Worm (Caenorhabditis elegans): ENCODE results near the gene mstr-2.
A peak's percentile ranks its signal among the peaks of the same experiment; 100 is the strongest.

mstr-2 gene

DNA sequence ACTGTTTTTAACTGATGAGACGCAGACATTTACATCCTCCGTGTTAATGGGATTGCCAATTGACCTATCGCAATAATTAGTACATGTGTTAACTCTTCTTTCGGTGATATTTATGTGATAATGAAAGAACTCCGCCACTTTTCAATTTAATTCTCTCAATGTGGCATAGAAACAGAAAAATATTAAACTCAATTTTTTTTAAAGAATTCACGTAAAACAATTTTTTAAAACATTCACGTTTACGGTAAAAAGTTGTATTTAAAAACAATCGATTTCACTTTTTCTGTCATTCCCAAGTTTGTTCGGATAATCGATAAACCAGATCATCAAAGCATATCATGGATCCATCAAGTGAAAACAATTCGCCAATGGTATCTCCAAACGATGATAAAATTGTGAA lies at the start of gene mstr-2:
Gene mstr-2, plus strand, starts transcription at position 301 of the 400 bp plus-strand sequence.
- TF ChIP-seq klf-2 (GFP tag; conservative IDR thresholded peaks at IDR 0.05) = no peak
- no peak for TF ChIP-seq flt-1 (GFP tag; IDR thresholded peaks at IDR 0.05)
- TF ChIP-seq cog-1 (tag; optimal IDR thresholded peaks at IDR 0.05) = no peak
- no peak for TF ChIP-seq ztf-23 (GFP tag; IDR thresholded peaks at IDR 0.05)
- TF ChIP-seq ref-1 (GFP tag; conservative IDR thresholded peaks at IDR 0.05) = no peak
- no peak for TF ChIP-seq ztf-29 (GFP tag; IDR thresholded peaks at IDR 0.05)
- no peak for TF ChIP-seq T22C8.4 (GFP tag; IDR thresholded peaks at IDR 0.05)
- TF ChIP-seq tab-1 (GFP tag; IDR thresholded peaks at IDR 0.05) = no peak
- TF ChIP-seq med-1 (GFP tag; optimal IDR thresholded peaks at IDR 0.05; ENCODE audit: insufficient read depth) = no peak

DNA sequence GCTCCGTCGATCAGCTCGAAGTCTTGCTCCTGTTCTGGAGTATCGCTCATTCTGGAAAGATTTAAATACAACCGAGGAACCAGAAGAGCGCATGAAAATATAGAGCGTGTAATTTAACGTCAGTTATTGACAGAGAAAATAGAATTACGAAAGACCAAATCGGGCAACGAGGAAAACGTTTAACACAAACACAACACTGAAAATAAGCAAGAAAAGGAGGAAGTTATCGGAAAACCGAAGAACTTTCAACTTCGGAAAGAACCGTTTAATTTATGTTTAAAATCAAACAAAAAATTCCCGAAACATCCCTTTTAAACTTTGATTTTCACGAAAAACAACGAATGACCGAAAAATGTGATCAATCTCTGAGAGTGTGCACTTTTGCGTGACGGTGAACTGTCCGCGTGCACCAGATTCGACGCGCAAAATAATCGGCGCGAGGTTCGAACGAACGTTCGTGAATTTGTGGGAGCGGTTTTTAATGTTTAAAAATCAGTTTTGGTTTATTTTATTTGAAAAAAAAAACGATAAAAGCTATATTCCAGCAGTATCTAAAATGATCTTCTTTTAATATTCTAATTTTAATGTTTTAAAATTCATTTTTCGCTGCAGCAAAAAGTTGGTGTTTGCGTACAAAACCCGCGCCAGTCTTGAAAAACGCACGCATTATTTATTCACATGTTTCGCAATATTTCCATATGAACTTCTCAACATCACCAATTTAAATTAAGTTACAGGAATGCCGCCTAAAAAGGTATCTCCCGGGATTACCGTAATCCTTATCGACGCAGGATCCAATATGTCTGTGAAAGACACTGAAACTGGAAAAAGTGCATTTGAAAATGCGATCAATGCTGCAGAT lies 49.6 kb upstream of the mstr-2 start, which contains the start of the genes R07E5.7 and cku-80:
Gene R07E5.7, minus strand, starts transcription at position 51 of the 862 bp plus-strand sequence.
Gene cku-80, plus strand, starts transcription at position 732 of the 862 bp plus-strand sequence.
- TF ChIP-seq cog-1 (tag; optimal IDR thresholded peaks at IDR 0.05) = peak; percentile 7
- TF ChIP-seq tab-1 (GFP tag; IDR thresholded peaks at IDR 0.05) = no peak; the same call in 1 of the 2 replicates
- peak; percentile 50; the same call in 1 of the 2 replicates for TF ChIP-seq ztf-23 (GFP tag; IDR thresholded peaks at IDR 0.05)
- TF ChIP-seq ref-1 (GFP tag; conservative IDR thresholded peaks at IDR 0.05) = no peak
- TF ChIP-seq T22C8.4 (GFP tag; IDR thresholded peaks at IDR 0.05) = no peak

DNA sequence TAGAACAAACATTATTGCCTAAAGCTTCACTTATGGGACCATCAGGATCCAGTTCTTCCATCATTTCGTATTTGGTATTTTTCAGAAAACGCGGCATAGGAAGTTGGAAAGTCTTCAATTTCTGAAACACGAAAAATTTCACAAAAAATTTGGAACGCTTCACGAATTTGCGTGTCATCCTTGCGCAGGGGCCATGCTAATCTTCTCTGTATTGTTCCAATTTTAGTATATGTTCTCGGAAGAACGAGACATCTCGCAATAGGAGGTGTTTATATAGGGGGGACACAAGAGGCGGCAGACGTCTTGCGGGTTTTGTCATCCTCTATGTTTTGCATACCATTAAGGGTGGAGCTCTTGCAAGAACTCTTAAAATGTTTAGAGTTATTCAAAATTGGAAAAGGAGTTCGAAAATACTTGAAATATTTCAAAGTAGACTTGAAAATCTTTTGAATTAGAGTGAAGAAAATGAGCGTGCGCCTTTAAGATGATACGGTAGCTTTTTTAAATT lies 42.1 kb upstream of the mstr-2 start:
- TF ChIP-seq ztf-23 (GFP tag; IDR thresholded peaks at IDR 0.05) (peak; percentile 91), flt-1 (GFP tag; IDR thresholded peaks at IDR 0.05) (peak; percentile 95), tab-1 (GFP tag; IDR thresholded peaks at IDR 0.05) (peak; percentile 93), ztf-29 (GFP tag; IDR thresholded peaks at IDR 0.05) (peak; percentile 87), klf-2 (GFP tag; conservative IDR thresholded peaks at IDR 0.05) (peak; percentile 83), ref-1 (GFP tag; conservative IDR thresholded peaks at IDR 0.05) (peak; percentile 76), T22C8.4 (GFP tag; IDR thresholded peaks at IDR 0.05) (peak; percentile 87)

DNA sequence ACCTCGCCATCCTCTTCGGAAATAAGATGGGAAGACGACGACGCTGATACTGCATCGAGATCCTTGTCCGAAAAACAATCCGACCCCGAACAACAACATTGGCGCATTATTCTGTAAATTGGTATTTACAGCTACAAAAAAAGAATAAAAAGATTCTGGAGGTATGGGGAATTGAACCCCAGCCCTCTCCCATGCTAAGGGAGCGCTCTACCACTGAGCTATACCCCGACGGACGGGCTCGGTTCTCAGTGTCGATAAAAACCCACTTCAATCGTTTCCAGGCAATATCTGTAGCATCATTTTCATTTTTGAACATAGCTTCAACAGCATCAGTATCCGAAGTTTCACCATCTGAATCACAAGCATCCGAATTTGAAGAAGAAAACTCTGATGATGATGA lies 40.1 kb upstream of the mstr-2 start:
- TF ChIP-seq med-1 (GFP tag; optimal IDR thresholded peaks at IDR 0.05; ENCODE audit: insufficient read depth) = no peak
- peak; percentile 64 for TF ChIP-seq T22C8.4 (GFP tag; IDR thresholded peaks at IDR 0.05)
- TF ChIP-seq tab-1 (GFP tag; IDR thresholded peaks at IDR 0.05) = peak; percentile 76
- 0 out of 2 replicates have a peak, but pooled peaks have one; percentile 9 for TF ChIP-seq ref-1 (GFP tag; conservative IDR thresholded peaks at IDR 0.05)
- TF ChIP-seq ztf-29 (GFP tag; IDR thresholded peaks at IDR 0.05) = no peak
- no peak; the same call in 1 of the 2 replicates for TF ChIP-seq flt-1 (GFP tag; IDR thresholded peaks at IDR 0.05)
- no peak for TF ChIP-seq cog-1 (tag; optimal IDR thresholded peaks at IDR 0.05)
- peak; percentile 59; the same call in 1 of the 2 replicates for TF ChIP-seq ztf-23 (GFP tag; IDR thresholded peaks at IDR 0.05)
- TF ChIP-seq klf-2 (GFP tag; conservative IDR thresholded peaks at IDR 0.05) = no peak

DNA sequence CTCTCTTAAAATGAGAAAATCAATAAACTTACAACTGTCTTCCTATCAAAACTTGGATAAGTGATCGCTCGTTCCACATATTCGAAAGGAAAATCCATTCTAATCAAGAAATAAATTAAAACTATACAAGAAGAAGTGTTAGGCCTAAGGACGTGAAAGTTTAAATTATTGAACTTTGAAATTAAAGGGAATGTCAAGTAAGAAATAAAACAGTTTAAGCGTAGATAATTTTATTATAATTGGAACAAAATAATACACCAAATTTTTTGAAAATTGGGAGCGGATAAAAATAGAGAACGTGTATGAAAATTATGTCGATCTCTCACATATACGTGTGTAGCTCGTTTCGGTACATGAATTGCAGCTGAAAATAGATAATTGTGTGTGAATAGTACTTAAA lies 39.5 kb upstream of the mstr-2 start, which contains the start of gene C28A5.6:
Gene C28A5.6, minus strand, starts transcription at position 101 of the 400 bp plus-strand sequence.
- no peak for TF ChIP-seq flt-1 (GFP tag; IDR thresholded peaks at IDR 0.05)
- TF ChIP-seq ztf-29 (GFP tag; IDR thresholded peaks at IDR 0.05) = no peak
- no peak for TF ChIP-seq ztf-23 (GFP tag; IDR thresholded peaks at IDR 0.05)
- TF ChIP-seq tab-1 (GFP tag; IDR thresholded peaks at IDR 0.05) = no peak
- no peak for TF ChIP-seq ref-1 (GFP tag; conservative IDR thresholded peaks at IDR 0.05)
- no peak for TF ChIP-seq cog-1 (tag; optimal IDR thresholded peaks at IDR 0.05)
- TF ChIP-seq med-1 (GFP tag; optimal IDR thresholded peaks at IDR 0.05; ENCODE audit: insufficient read depth) = no peak
- no peak for TF ChIP-seq T22C8.4 (GFP tag; IDR thresholded peaks at IDR 0.05)
- no peak for TF ChIP-seq klf-2 (GFP tag; conservative IDR thresholded peaks at IDR 0.05)

DNA sequence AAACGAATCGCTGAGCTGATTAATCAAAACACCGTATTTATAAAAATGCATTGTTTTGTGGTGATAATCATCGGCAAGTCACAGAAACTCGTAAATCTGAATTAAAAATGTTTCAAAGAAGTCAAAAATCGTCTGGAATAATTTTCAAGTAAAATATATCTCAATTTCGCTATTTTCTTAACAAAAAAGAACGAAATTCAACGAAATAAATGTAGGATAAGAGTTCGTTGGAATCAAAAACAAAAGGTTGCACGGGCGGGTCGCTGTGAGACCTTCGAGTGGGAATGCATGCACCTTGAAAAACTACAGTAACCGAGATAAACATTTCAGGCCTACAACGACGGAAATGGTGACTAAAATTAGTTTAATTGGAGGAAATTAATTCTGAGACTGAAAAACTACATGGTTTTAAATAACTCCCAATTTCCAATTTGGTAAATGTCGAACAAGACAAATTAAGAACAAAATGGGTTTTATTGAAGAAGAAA lies 34.6 kb upstream of the mstr-2 start, which contains the start of gene C28A5.1:
Gene C28A5.1, minus strand, starts transcription at position 51 of the 488 bp plus-strand sequence.
- TF ChIP-seq cog-1 (tag; optimal IDR thresholded peaks at IDR 0.05) (no peak), T22C8.4 (GFP tag; IDR thresholded peaks at IDR 0.05) (no peak), flt-1 (GFP tag; IDR thresholded peaks at IDR 0.05) (no peak), ztf-23 (GFP tag; IDR thresholded peaks at IDR 0.05) (no peak), ztf-29 (GFP tag; IDR thresholded peaks at IDR 0.05) (no peak), klf-2 (GFP tag; conservative IDR thresholded peaks at IDR 0.05) (no peak), tab-1 (GFP tag; IDR thresholded peaks at IDR 0.05) (no peak), ref-1 (GFP tag; conservative IDR thresholded peaks at IDR 0.05) (no peak), med-1 (GFP tag; optimal IDR thresholded peaks at IDR 0.05; ENCODE audit: insufficient read depth) (no peak)

DNA sequence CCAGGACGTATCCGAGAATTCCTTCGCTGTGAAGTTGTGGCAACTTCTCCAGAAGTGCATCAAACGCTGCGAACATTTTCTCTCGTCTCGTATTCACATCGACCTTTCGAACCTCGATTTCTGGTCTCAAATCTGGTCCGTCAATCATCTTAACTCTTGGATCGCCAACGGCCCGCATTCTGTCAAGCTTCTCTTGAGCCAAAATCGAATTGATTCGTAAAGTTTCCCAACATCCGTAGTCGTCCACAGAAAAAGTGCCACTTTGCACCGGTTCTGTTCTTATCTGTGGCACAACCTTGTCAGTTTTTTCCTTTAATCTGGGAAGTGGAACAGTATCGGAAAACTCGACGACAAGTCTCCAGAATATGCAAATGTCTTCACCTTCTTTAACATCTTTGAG lies 33.6 kb upstream of the mstr-2 start:
- TF ChIP-seq klf-2 (GFP tag; conservative IDR thresholded peaks at IDR 0.05) = no peak
- TF ChIP-seq ztf-23 (GFP tag; IDR thresholded peaks at IDR 0.05) = no peak
- no peak for TF ChIP-seq ref-1 (GFP tag; conservative IDR thresholded peaks at IDR 0.05)
- TF ChIP-seq tab-1 (GFP tag; IDR thresholded peaks at IDR 0.05) = no peak

DNA sequence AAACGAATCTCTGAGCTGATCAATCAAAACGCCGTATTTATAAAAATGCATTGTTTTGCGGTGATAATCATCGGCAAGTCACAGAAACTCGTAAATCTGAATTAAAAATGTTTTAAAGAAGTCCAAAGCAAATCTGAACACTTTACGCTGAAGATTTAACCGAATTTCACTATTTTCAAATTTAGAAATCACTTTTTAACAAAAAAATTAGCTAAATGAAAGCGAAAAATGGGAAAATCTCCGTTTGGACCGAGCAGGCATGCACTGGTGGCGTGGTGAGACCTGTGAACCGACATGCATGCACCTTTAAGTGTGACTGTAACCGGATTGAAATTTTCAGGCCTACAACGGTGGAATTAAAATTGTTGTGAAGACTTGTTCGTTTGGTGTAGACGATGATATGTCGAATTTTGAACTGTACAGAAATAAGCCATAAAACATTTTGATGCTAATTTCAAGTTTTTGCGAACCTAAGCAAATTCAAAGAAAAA lies 29.4 kb upstream of the mstr-2 start, which contains the start of gene C28A5.2:
Gene C28A5.2, minus strand, starts transcription at position 51 of the 491 bp plus-strand sequence.
- no peak for TF ChIP-seq flt-1 (GFP tag; IDR thresholded peaks at IDR 0.05)
- TF ChIP-seq T22C8.4 (GFP tag; IDR thresholded peaks at IDR 0.05) = no peak
- TF ChIP-seq ztf-29 (GFP tag; IDR thresholded peaks at IDR 0.05) = no peak
- TF ChIP-seq klf-2 (GFP tag; conservative IDR thresholded peaks at IDR 0.05) = no peak
- TF ChIP-seq med-1 (GFP tag; optimal IDR thresholded peaks at IDR 0.05; ENCODE audit: insufficient read depth) = no peak
- TF ChIP-seq ref-1 (GFP tag; conservative IDR thresholded peaks at IDR 0.05) = no peak
- TF ChIP-seq cog-1 (tag; optimal IDR thresholded peaks at IDR 0.05) = no peak
- TF ChIP-seq tab-1 (GFP tag; IDR thresholded peaks at IDR 0.05) = no peak
- TF ChIP-seq ztf-23 (GFP tag; IDR thresholded peaks at IDR 0.05) = no peak

DNA sequence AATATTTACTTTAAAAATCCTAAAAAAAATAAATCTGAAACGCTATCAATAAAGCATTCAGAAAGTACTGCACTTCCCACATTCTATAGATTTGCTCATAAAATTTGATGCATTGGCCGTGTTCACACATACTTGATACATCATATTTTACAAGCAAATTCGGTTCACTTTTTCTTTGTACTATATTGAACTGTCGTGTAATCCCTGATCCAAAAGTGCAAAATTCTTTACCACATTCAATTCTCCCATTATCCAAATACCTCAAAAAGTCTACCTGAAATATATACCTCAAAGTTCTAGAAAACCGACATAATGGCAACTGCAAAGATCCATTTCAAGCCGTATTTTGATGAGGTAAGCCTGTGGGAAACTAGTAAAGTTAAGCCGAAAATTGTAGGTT lies 27.1 kb upstream of the mstr-2 start, which contains the start of gene nex-3:
Gene nex-3, plus strand, starts transcription at position 301 of the 400 bp plus-strand sequence.
- TF ChIP-seq T22C8.4 (GFP tag; IDR thresholded peaks at IDR 0.05) (no peak), cog-1 (tag; optimal IDR thresholded peaks at IDR 0.05) (no peak), flt-1 (GFP tag; IDR thresholded peaks at IDR 0.05) (no peak), tab-1 (GFP tag; IDR thresholded peaks at IDR 0.05) (no peak), ztf-23 (GFP tag; IDR thresholded peaks at IDR 0.05) (no peak), ztf-29 (GFP tag; IDR thresholded peaks at IDR 0.05) (no peak), klf-2 (GFP tag; conservative IDR thresholded peaks at IDR 0.05) (no peak)

Measured in whole organism, midembryonic.